Worm (Caenorhabditis elegans) whole organism, L3 larva: ENCODE results near the gene chin-1.

Experiments
- ZK546.5 ChIP-seq: sonication (generic microtip); optimal IDR thresholded peaks from 2 replicates; lab custom pipeline; 2017; ENCODE audit warnings: missing biosample characterization, missing genetic modification characterization
- aly-2 ChIP-seq: fragments of 150-350 bp; optimal IDR thresholded peaks from 2 replicates; lab custom pipeline; 2014; ENCODE audit warnings: missing biosample characterization, missing genetic modification characterization
- ceh-16 ChIP-seq: sonication (generic microtip); optimal IDR thresholded peaks from 2 replicates; lab custom pipeline; 2017; ENCODE audit warnings: missing biosample characterization, missing genetic modification characterization
- ceh-28 ChIP-seq: fragments of 150-350 bp; optimal IDR thresholded peaks from 2 replicates; lab custom pipeline; 2014; ENCODE audit warnings: missing biosample characterization, missing genetic modification reagents, missing genetic modification characterization
- ceh-82 ChIP-seq: fragments of 150-350 bp; optimal IDR thresholded peaks from 2 replicates; lab custom pipeline; 2014; ENCODE audit warnings: missing biosample characterization, missing genetic modification characterization
- ceh-9 ChIP-seq: sonication (generic microtip); optimal IDR thresholded peaks from 2 replicates; lab custom pipeline; 2018; ENCODE audit warnings: missing biosample characterization, missing genetic modification characterization
- daf-12 ChIP-seq: fragments of 150-350 bp; optimal IDR thresholded peaks from 2 replicates; lab custom pipeline; 2014; ENCODE audit warnings: missing biosample characterization, missing genetic modification reagents, missing genetic modification characterization
- egl-27 ChIP-seq: sonication (generic microtip); optimal IDR thresholded peaks from 4 replicates; lab custom pipeline; 2017; ENCODE audit warnings: missing biosample characterization, missing genetic modification reagents, missing genetic modification characterization
- egl-5 ChIP-seq: fragments of 150-350 bp; optimal IDR thresholded peaks from 2 replicates; lab custom pipeline; 2017; ENCODE audit warnings: missing biosample characterization, missing genetic modification reagents, missing genetic modification characterization, inconsistent platforms
- elt-1 ChIP-seq: fragments of 150-350 bp; optimal IDR thresholded peaks from 2 replicates; lab custom pipeline; 2014; ENCODE audit warnings: missing biosample characterization, missing genetic modification characterization
- elt-2 ChIP-seq: sonication (generic microtip); optimal IDR thresholded peaks from 2 replicates; lab custom pipeline; 2016; ENCODE audit warnings: missing genetic modification reagents, mild to moderate bottlenecking, missing genetic modification characterization, missing compliant biosample characterization
- fkh-10 ChIP-seq: sonication (generic microtip); optimal IDR thresholded peaks from 2 replicates; lab custom pipeline; 2017; ENCODE audit warnings: missing biosample characterization, missing genetic modification reagents, missing genetic modification characterization
- fkh-2 ChIP-seq: fragments of 150-350 bp; optimal IDR thresholded peaks from 2 replicates; lab custom pipeline; 2014; ENCODE audit warnings: missing biosample characterization, missing genetic modification reagents, missing genetic modification characterization
- fos-1 ChIP-seq: fragments of 150-350 bp; optimal IDR thresholded peaks from 2 replicates; lab custom pipeline; 2014; ENCODE audit warnings: missing biosample characterization, missing genetic modification characterization
- jun-1 ChIP-seq: fragments of 150-350 bp; optimal IDR thresholded peaks from 2 replicates; lab custom pipeline; 2014; ENCODE audit warnings: missing biosample characterization, missing genetic modification reagents, missing genetic modification characterization
- lin-39 ChIP-seq: fragments of 150-350 bp; optimal IDR thresholded peaks from 2 replicates; lab custom pipeline; 2018; ENCODE audit warnings: missing biosample characterization, missing genetic modification reagents, missing genetic modification characterization
- lsy-12 ChIP-seq: sonication (generic microtip); optimal IDR thresholded peaks from 2 replicates; lab custom pipeline; 2016; ENCODE audit warnings: mild to moderate bottlenecking, missing genetic modification characterization, missing compliant biosample characterization
- mml-1 ChIP-seq: fragments of 150-350 bp; sonication (generic microtip); optimal IDR thresholded peaks from 3 replicates; lab custom pipeline; 2014; ENCODE audit warnings: missing biosample characterization, missing genetic modification characterization
- nhr-11 ChIP-seq: fragments of 150-350 bp; optimal IDR thresholded peaks from 2 replicates; lab custom pipeline; 2014; ENCODE audit warnings: missing biosample characterization, missing genetic modification characterization
- nhr-237 ChIP-seq: fragments of 150-350 bp; optimal IDR thresholded peaks from 2 replicates; lab custom pipeline; 2014; ENCODE audit warnings: missing biosample characterization, missing genetic modification characterization
- nhr-25 ChIP-seq: sonication (generic microtip); optimal IDR thresholded peaks from 2 replicates; lab custom pipeline; 2017; ENCODE audit warnings: missing biosample characterization, missing genetic modification characterization
- nhr-28 ChIP-seq: fragments of 150-350 bp; optimal IDR thresholded peaks from 2 replicates; lab custom pipeline; 2014; ENCODE audit warnings: missing biosample characterization, missing genetic modification characterization
- nhr-43 ChIP-seq: sonication (generic microtip); optimal IDR thresholded peaks from 2 replicates; lab custom pipeline; 2016; ENCODE audit warnings: mild to moderate bottlenecking, missing genetic modification characterization, missing compliant biosample characterization; ENCODE audit not compliant: poor library complexity, severe bottlenecking
- nhr-77 ChIP-seq: fragments of 150-350 bp; optimal IDR thresholded peaks from 2 replicates; lab custom pipeline; 2014; ENCODE audit warnings: missing biosample characterization, missing genetic modification characterization
- pha-4 ChIP-seq: fragments of 150-350 bp; optimal IDR thresholded peaks from 2 replicates; lab custom pipeline; 2014; ENCODE audit warnings: missing biosample characterization, missing genetic modification reagents, missing genetic modification characterization
- pqm-1 ChIP-seq: fragments of 150-350 bp; optimal IDR thresholded peaks from 2 replicates; lab custom pipeline; 2017; ENCODE audit warnings: missing biosample characterization, missing genetic modification characterization, inconsistent platforms
- sea-2 ChIP-seq: fragments of 150-350 bp; sonication (generic microtip); optimal IDR thresholded peaks from 4 replicates; lab custom pipeline; 2014; ENCODE audit warnings: missing biosample characterization, missing genetic modification reagents, missing genetic modification characterization
- skn-1 ChIP-seq: fragments of 150-350 bp; optimal IDR thresholded peaks from 2 replicates; lab custom pipeline; 2014; ENCODE audit warnings: missing biosample characterization, missing genetic modification characterization
- snpc-4 ChIP-seq: fragments of 150-350 bp; optimal IDR thresholded peaks from 2 replicates; lab custom pipeline; 2014; ENCODE audit warnings: missing biosample characterization, missing genetic modification characterization
- tbx-2 ChIP-seq: sonication (generic microtip); optimal IDR thresholded peaks from 2 replicates; lab custom pipeline; 2016; ENCODE audit warnings: mild to moderate bottlenecking, missing genetic modification characterization, missing compliant biosample characterization
- unc-39 ChIP-seq: sonication (generic microtip); optimal IDR thresholded peaks from 4 replicates; lab custom pipeline; 2017; ENCODE audit warnings: missing biosample characterization, missing genetic modification characterization
- unc-62 ChIP-seq: fragments of 150-350 bp; sonication (generic microtip); optimal IDR thresholded peaks from 4 replicates; lab custom pipeline; 2014; ENCODE audit warnings: missing biosample characterization, missing genetic modification reagents, missing genetic modification characterization
- zag-1 ChIP-seq: fragments of 150-350 bp; optimal IDR thresholded peaks from 2 replicates; lab custom pipeline; 2014; ENCODE audit warnings: missing biosample characterization, missing genetic modification characterization
- ztf-11 ChIP-seq: fragments of 150-350 bp; optimal IDR thresholded peaks from 2 replicates; lab custom pipeline; 2014; ENCODE audit warnings: missing biosample characterization, missing genetic modification characterization
- ztf-4 ChIP-seq: fragments of 150-350 bp; optimal IDR thresholded peaks from 2 replicates; lab custom pipeline; 2014; ENCODE audit warnings: missing biosample characterization, missing genetic modification characterization

chin-1 gene

DNA sequence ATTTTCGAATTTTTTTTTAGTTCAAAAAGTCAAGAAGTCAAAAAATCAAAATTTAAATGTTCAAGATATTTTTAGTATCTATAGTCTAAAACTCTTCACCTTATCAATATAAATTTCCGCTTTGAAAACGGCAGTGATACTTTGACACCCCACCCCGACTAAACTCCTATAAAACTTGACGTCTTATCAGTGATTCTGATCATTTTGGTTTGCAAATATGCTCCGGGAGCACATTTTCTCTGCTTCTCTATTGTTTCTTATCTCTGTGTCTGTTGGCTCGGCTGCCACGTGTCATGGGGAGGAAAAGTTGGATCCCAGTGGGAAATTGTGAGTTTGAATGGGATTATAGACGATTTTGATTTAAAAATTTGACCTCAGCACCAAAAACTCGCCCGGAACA is 34.5 kb downstream of the chin-1 start, which contains the start of gene clec-150:
Gene clec-150, plus strand, starts transcription at position 198 of the 400 bp plus-strand sequence.
- TF ChIP-seq unc-39 (tag; lab: Kevin White, UChicago) (no peak), elt-2 (tag; lab: Kevin White, UChicago) (peak; percentile 98), jun-1 (peak; percentile 44), ceh-82 (tag; lab: Kevin White, UChicago) (no peak), pha-4 (peak; percentile 41), nhr-237 (tag; lab: Kevin White, UChicago) (no peak), pqm-1 (peak; percentile 96)

DNA sequence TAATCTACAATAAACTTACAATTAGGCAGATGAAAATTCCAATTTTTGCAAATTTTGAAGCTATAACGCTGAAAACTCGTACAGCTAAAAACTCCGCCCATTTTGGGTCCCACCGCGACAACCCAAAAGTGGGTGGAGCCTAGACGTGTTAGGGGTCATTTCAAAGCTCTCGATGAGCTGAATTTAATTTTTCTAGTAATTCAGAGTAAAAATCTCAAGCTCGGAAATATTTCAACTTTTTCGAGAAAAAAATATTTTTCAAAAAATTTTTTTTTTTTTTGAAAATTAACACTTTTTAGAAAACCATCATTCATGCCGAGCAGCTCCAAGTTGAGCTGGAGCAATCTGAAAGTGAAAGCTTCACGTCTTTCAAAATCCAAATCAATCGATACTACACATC is 35.7 kb downstream of the chin-1 start, which contains the start of gene R06B10.7:
Gene R06B10.7, minus strand, starts transcription at position 101 of the 400 bp plus-strand sequence.
- TF ChIP-seq fkh-2 = no peak
- TF ChIP-seq sea-2 (GFP tag; lab: Kevin White, UChicago) = no peak
- TF ChIP-seq tbx-2 (tag; lab: Kevin White, UChicago) = no peak
- TF ChIP-seq ceh-16 = no peak
- TF ChIP-seq nhr-25 = no peak
- no peak for TF ChIP-seq lsy-12 (tag; lab: Kevin White, UChicago)
- no peak for TF ChIP-seq fos-1
- no peak for TF ChIP-seq nhr-77 (tag; lab: Kevin White, UChicago)
- TF ChIP-seq nhr-237 (tag; lab: Kevin White, UChicago) = no peak
- no peak for TF ChIP-seq zag-1 (tag; lab: Kevin White, UChicago)
- no peak for TF ChIP-seq nhr-28 (tag; lab: Kevin White, UChicago)
- TF ChIP-seq egl-27 = no peak
- no peak for TF ChIP-seq snpc-4 (tag; lab: Kevin White, UChicago)
- no peak for TF ChIP-seq nhr-11
- no peak for TF ChIP-seq ceh-9 (tag; lab: Kevin White, UChicago)
- no peak for TF ChIP-seq daf-12 (tag; lab: Kevin White, UChicago)
- TF ChIP-seq ztf-11 (tag; lab: Kevin White, UChicago) = no peak

DNA sequence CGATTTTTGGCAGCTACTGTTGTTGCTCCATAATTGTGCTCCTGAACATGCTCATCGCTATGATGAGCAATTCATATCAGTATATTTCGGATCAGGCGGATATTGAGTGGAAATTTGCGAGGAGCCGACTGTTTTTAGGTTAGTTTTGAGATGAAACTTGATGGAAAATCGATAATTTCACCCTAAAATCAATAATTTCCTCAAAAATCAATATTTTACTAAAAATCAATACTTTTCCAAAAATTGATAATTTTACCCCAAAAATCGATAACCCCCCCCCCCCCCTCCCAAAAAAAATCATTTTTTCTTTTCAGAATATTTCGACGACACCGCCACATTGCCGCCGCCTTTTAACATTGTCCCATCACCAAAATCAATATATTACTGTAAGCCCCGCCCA is 38.2 kb downstream of the chin-1 start:
- peak; percentile 45 for TF ChIP-seq ceh-28 (tag; lab: Kevin White, UChicago)
- no peak for TF ChIP-seq jun-1

DNA sequence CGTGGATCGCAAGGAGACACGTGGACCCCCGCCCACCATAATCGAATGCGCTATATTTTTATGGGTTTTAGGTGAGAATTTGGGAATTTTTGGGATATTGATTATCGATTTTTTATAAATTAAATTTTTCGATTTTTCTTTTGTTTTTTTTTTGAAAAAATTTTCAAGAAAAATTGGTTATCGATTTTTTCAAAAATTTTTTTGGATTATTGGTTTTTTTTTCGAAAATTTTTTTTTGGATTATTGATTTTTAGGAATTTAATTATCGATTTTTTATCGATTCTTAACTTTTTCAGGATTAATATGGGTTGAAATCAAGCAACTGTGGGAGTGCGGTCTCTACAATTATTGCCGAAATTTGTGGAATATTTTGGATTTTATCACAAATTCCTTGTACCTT is 40.4 kb downstream of the chin-1 start:
- TF ChIP-seq ceh-28 (tag; lab: Kevin White, UChicago) = peak; percentile 84
- TF ChIP-seq unc-62 (GFP tag; lab: Kevin White, UChicago) = no peak

DNA sequence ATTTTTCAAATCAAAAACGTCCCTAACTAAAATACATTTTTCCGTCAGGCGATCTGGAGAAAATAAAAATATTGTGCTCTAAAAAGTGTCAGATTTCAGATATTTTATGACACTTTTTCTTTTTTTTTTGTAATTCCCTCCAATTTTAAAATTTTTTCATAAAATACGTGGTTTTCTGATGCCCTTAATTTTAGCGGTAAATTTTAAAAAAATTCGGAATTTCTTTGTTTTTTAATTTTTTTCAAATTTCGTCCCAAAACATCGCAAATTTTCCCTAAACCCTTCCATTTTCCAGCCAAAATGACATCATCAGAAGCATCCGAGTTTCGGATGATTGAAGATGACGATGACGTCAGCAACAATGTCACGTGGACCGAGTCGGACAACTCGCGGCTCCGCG is 45.4 kb downstream of the chin-1 start, which contains the start of gene trp-2:
Gene trp-2, plus strand, starts transcription at position 301 of the 400 bp plus-strand sequence.
- no peak for TF ChIP-seq nhr-43 (tag; lab: Kevin White, UChicago)
- no peak for TF ChIP-seq lin-39 (tag; lab: Kevin White, UChicago)
- TF ChIP-seq ceh-82 (tag; lab: Kevin White, UChicago) = no peak
- TF ChIP-seq elt-1 (tag; lab: Kevin White, UChicago) = no peak
- TF ChIP-seq, all 47 proteins: peak for 0

DNA sequence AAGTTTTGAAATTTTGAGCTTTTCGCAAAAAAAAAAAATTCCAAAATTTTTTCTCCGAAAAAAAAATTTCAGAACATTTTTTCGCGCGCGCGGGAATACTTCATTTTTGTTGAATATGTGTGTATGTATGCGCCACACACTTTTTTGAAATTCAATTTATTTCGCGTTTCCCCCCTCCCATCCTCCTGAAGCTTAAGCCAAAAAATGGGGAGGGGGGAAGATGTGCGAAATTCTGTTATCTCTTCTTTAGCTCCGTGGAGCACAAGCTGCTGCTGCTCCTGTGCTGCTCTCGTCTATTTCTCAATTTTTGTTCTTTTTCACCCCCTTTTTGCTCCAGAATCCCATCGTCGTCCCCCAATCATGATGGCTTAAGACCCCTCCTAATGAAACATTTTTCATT is 47.5 kb downstream of the chin-1 start:
- TF ChIP-seq lin-39 (tag; lab: Kevin White, UChicago) = no peak
- peak; percentile 84 for TF ChIP-seq fkh-10 (GFP tag; lab: Kevin White, UChicago)

DNA sequence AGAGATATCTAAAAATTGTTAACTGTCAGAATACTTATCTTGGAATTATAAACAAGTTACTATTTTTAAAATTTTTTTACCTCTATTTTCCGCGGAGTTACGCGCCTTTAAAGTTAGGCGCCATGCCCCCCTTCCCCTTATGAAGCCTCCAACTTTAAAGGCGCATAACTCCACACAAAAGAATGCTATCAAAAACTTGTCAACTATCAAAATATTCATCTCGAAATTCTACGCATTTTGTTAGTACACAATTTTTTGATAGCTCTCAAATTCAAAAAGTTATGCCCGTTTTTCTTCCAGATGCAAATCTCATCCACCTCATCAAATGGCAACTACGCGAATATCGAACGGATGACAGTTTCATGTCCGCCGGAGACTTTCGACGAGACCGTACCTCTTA is 54.1 kb downstream of the chin-1 start, which contains the start of gene tbc-10:
Gene tbc-10, plus strand, starts transcription at position 301 of the 400 bp plus-strand sequence.
- TF ChIP-seq skn-1 (tag; lab: Kevin White, UChicago) = no peak
- TF ChIP-seq daf-12 (tag; lab: Kevin White, UChicago) = no peak
- TF ChIP-seq aly-2 (tag; lab: Kevin White, UChicago) = no peak
- TF ChIP-seq nhr-25 = no peak
- no peak for TF ChIP-seq egl-5 (tag; lab: Kevin White, UChicago)
- TF ChIP-seq egl-27 = no peak
- no peak for TF ChIP-seq fkh-10 (GFP tag; lab: Kevin White, UChicago)
- no peak for TF ChIP-seq nhr-28 (tag; lab: Kevin White, UChicago)
- no peak for TF ChIP-seq ZK546.5
- no peak for TF ChIP-seq lsy-12 (tag; lab: Kevin White, UChicago)
- TF ChIP-seq ztf-4 = no peak
- TF ChIP-seq mml-1 (tag; lab: Kevin White, UChicago) = no peak
- no peak for TF ChIP-seq nhr-43 (tag; lab: Kevin White, UChicago)
